Worm (Caenorhabditis elegans) whole organism, L4/young adult: Measurements from ENCODE around the gene ifc-2.

Source experiments
- W03F9.2 ChIP-seq: fragments of 150-350 bp; optimal IDR thresholded peaks from 2 replicates; lab custom pipeline; 2014; ENCODE audit warnings: missing biosample characterization, missing genetic modification characterization
- dao-5 ChIP-seq: sonication (generic microtip); optimal IDR thresholded peaks from 2 replicates; lab custom pipeline; 2016; ENCODE audit warnings: missing genotype, missing genetic modification characterization, moderate library complexity, missing compliant biosample characterization
- him-1 ChIP-seq: sonication (generic microtip); optimal IDR thresholded peaks from 2 replicates; lab custom pipeline; 2016; ENCODE audit warnings: missing genotype, missing genetic modification reagents, missing genetic modification characterization, missing compliant biosample characterization

ifc-2 gene

ce11 chrX:645589-645988, 9.1 kb downstream of the ifc-2 start:
- TF ChIP-seq dao-5 (no peak), W03F9.2 (tag; lab: Kevin White, UChicago) (no peak), him-1 (tag; lab: Kevin White, UChicago) (no peak)

ce11 chrX:642817-643216, 11.9 kb downstream of the ifc-2 start:
- TF ChIP-seq him-1 (tag; lab: Kevin White, UChicago) (no peak), dao-5 (no peak), W03F9.2 (tag; lab: Kevin White, UChicago) (no peak)

- TF ChIP-seq dao-5 = no peak
- no peak for TF ChIP-seq W03F9.2 (tag; lab: Kevin White, UChicago)
- TF ChIP-seq him-1 (tag; lab: Kevin White, UChicago) = no peak
Observed at ce11 chrX:641440-641839, 13.3 kb downstream of the ifc-2 start, which contains the start of gene M6.11. TSS of gene M6.11 (minus strand) at chrX:641540.

- no peak for TF ChIP-seq W03F9.2 (tag; lab: Kevin White, UChicago)
Observed at ce11 chrX:637588-637987, 17.1 kb downstream of the ifc-2 start.

ce11 chrX:636893-637292, 17.8 kb downstream of the ifc-2 start, which contains the start of gene pha-2:
TSS of gene pha-2 (minus strand) at chrX:636993.
- TF ChIP-seq him-1 (tag; lab: Kevin White, UChicago) = no peak
- no peak for TF ChIP-seq dao-5
- no peak for TF ChIP-seq W03F9.2 (tag; lab: Kevin White, UChicago)

ce11 chrX:629134-629533, 25.6 kb downstream of the ifc-2 start, which contains the start of gene M6.4:
TSS of gene M6.4 (plus strand) at chrX:629188.
- TF ChIP-seq W03F9.2 (tag; lab: Kevin White, UChicago) (no peak), dao-5 (no peak)

- TF ChIP-seq W03F9.2 (tag; lab: Kevin White, UChicago) (no peak), dao-5 (no peak), him-1 (tag; lab: Kevin White, UChicago) (no peak)
Observed at ce11 chrX:621688-622087, 33.0 kb downstream of the ifc-2 start.

- TF ChIP-seq dao-5 (no peak), him-1 (tag; lab: Kevin White, UChicago) (no peak), W03F9.2 (tag; lab: Kevin White, UChicago) (no peak)
Observed at ce11 chrX:621190-621589, 33.5 kb downstream of the ifc-2 start, which contains the start of gene unc-96. TSS of gene unc-96 (minus strand) at chrX:621290.

- TF ChIP-seq him-1 (tag; lab: Kevin White, UChicago) (no peak), dao-5 (no peak), W03F9.2 (tag; lab: Kevin White, UChicago) (no peak)
Observed at ce11 chrX:617730-618129, 37.0 kb downstream of the ifc-2 start.

- TF ChIP-seq him-1 (tag; lab: Kevin White, UChicago) (no peak), W03F9.2 (tag; lab: Kevin White, UChicago) (no peak), dao-5 (no peak)
Observed at ce11 chrX:612783-613182, 41.9 kb downstream of the ifc-2 start.

ce11 chrX:609553-609952, 45.2 kb downstream of the ifc-2 start:
- TF ChIP-seq dao-5 (no peak), him-1 (tag; lab: Kevin White, UChicago) (no peak), W03F9.2 (tag; lab: Kevin White, UChicago) (no peak)

- no peak for TF ChIP-seq W03F9.2 (tag; lab: Kevin White, UChicago)
Observed at ce11 chrX:608392-608791, 46.3 kb downstream of the ifc-2 start, which contains the start of gene F13C5.5. TSS of gene F13C5.5 (minus strand) at chrX:608492.

ce11 chrX:601860-602259, 52.8 kb downstream of the ifc-2 start, which contains the start of gene F13C5.1:
TSS of gene F13C5.1 (plus strand) at chrX:602160.
- TF ChIP-seq W03F9.2 (tag; lab: Kevin White, UChicago) (no peak), dao-5 (no peak)

- TF ChIP-seq dao-5 (no peak), him-1 (tag; lab: Kevin White, UChicago) (peak; percentile 27)
Observed at ce11 chrX:601340-601757, 53.4 kb downstream of the ifc-2 start.

- no peak for TF ChIP-seq him-1 (tag; lab: Kevin White, UChicago)
- TF ChIP-seq W03F9.2 (tag; lab: Kevin White, UChicago) = no peak
- no peak for TF ChIP-seq dao-5
Observed at ce11 chrX:600671-601070, 54.0 kb downstream of the ifc-2 start.

ce11 chrX:599476-599875, 55.2 kb downstream of the ifc-2 start, which contains the start of gene F13C5.3:
TSS of gene F13C5.3 (minus strand) at chrX:599576.
- TF ChIP-seq W03F9.2 (tag; lab: Kevin White, UChicago) = no peak
- no peak for TF ChIP-seq dao-5
- TF ChIP-seq him-1 (tag; lab: Kevin White, UChicago) = no peak
